Worm (Caenorhabditis elegans): ENCODE measurements around the gene mppb-1.

Gene mppb-1

ce11 chrIV:9074244-9074723, at the start of gene mppb-1:
mppb-1 (plus strand) TSS chrIV:9074673.
- TF ChIP-seq nhr-28 (tag; optimal IDR thresholded peaks at IDR 0.05), result no peak
- peak; percentile 42 for TF ChIP-seq hmg-11 (tag; optimal IDR thresholded peaks at IDR 0.05)
- no peak for TF ChIP-seq zag-1 (tag; optimal IDR thresholded peaks at IDR 0.05)
- TF ChIP-seq elt-1 (tag; optimal IDR thresholded peaks at IDR 0.05), result no peak
- TF ChIP-seq fos-1 (tag; optimal IDR thresholded peaks at IDR 0.05), result no peak
- no peak for TF ChIP-seq aly-2 (tag; optimal IDR thresholded peaks at IDR 0.05)
- peak; percentile 35 for TF ChIP-seq elt-2 (tag; optimal IDR thresholded peaks at IDR 0.05)
- TF ChIP-seq pqm-1 (tag; optimal IDR thresholded peaks at IDR 0.05), result peak; percentile 9
- peak; percentile 29 for TF ChIP-seq jun-1 (tag; optimal IDR thresholded peaks at IDR 0.05)
- peak; percentile 80 for TF ChIP-seq nhr-25 (tag; optimal IDR thresholded peaks at IDR 0.05)
- no peak for TF ChIP-seq unc-39 (tag; optimal IDR thresholded peaks at IDR 0.05)
- no peak for TF ChIP-seq egl-27 (tag; optimal IDR thresholded peaks at IDR 0.05)
- TF ChIP-seq ztf-4 (tag; optimal IDR thresholded peaks at IDR 0.05), result no peak
- TF ChIP-seq lsy-12 (tag; optimal IDR thresholded peaks at IDR 0.05), result peak; percentile 64
- no peak for TF ChIP-seq ama-1 (optimal IDR thresholded peaks at IDR 0.05)
- TF ChIP-seq nhr-237 (tag; optimal IDR thresholded peaks at IDR 0.05), result no peak
- peak; percentile 86 for TF ChIP-seq nhr-23 (tag; optimal IDR thresholded peaks at IDR 0.05)
- TF ChIP-seq nhr-12 (tag; optimal IDR thresholded peaks at IDR 0.05), result no peak
- TF ChIP-seq nfya-1 (tag; optimal IDR thresholded peaks at IDR 0.05; ENCODE audit: insufficient read depth), result peak; percentile 80
- peak; percentile 71 for TF ChIP-seq fkh-10 (GFP tag; optimal IDR thresholded peaks at IDR 0.05)
- TF ChIP-seq skn-1 (tag; optimal IDR thresholded peaks at IDR 0.05), result no peak
- no peak for TF ChIP-seq ceh-16 (tag; optimal IDR thresholded peaks at IDR 0.05)
- TF ChIP-seq R02D3.7 (tag; optimal IDR thresholded peaks at IDR 0.05), result peak; percentile 54
- TF ChIP-seq nhr-76 (tag; optimal IDR thresholded peaks at IDR 0.05), result no peak
- peak; percentile 78 for TF ChIP-seq snpc-4 (tag; optimal IDR thresholded peaks at IDR 0.05)
- TF ChIP-seq nhr-43 (tag; optimal IDR thresholded peaks at IDR 0.05; ENCODE audit: poor library complexity, severe bottlenecking), result peak; percentile 96
- no peak for TF ChIP-seq nhr-11 (tag; optimal IDR thresholded peaks at IDR 0.05)
- TF ChIP-seq unc-62 (GFP tag; optimal IDR thresholded peaks at IDR 0.05), result no peak
- no peak for TF ChIP-seq ceh-82 (tag; optimal IDR thresholded peaks at IDR 0.05)
- TF ChIP-seq lin-15B (tag; optimal IDR thresholded peaks at IDR 0.05), result peak; percentile 72
- no peak for TF ChIP-seq ceh-9 (tag; optimal IDR thresholded peaks at IDR 0.05)
- TF ChIP-seq pha-4 (tag; optimal IDR thresholded peaks at IDR 0.05), result peak; percentile 79
- no peak for TF ChIP-seq nhr-67 (tag; optimal IDR thresholded peaks at IDR 0.05)
- peak; percentile 64 for TF ChIP-seq lin-39 (tag; optimal IDR thresholded peaks at IDR 0.05)

- TF ChIP-seq ceh-9 (tag; optimal IDR thresholded peaks at IDR 0.05) (no peak), pha-4 (tag; optimal IDR thresholded peaks at IDR 0.05) (peak; percentile 90), nfya-1 (tag; optimal IDR thresholded peaks at IDR 0.05; ENCODE audit: insufficient read depth) (peak; percentile 50)
These were observed 41.9 kb upstream of the mppb-1 start, which contains the start of gene C53D6.6 for ce11 chrIV:9032550-9032949. C53D6.6 (minus strand) TSS chrIV:9032667.

ce11 chrIV:9034340-9034739, 40.1 kb upstream of the mppb-1 start, which contains the start of gene C53D6.10:
C53D6.10 (minus strand) TSS chrIV:9034440.
- TF ChIP-seq ztf-4 (tag; optimal IDR thresholded peaks at IDR 0.05) (no peak), nhr-67 (tag; optimal IDR thresholded peaks at IDR 0.05) (no peak), aly-2 (tag; optimal IDR thresholded peaks at IDR 0.05) (no peak), ceh-82 (tag; optimal IDR thresholded peaks at IDR 0.05) (no peak), nhr-76 (tag; optimal IDR thresholded peaks at IDR 0.05) (no peak), nhr-43 (tag; optimal IDR thresholded peaks at IDR 0.05; ENCODE audit: poor library complexity, severe bottlenecking) (no peak), mdl-1 (tag; optimal IDR thresholded peaks at IDR 0.05) (no peak), fkh-10 (GFP tag; optimal IDR thresholded peaks at IDR 0.05) (no peak), zag-1 (tag; optimal IDR thresholded peaks at IDR 0.05) (no peak), unc-62 (GFP tag; optimal IDR thresholded peaks at IDR 0.05) (no peak)

ce11 chrIV:9037063-9037462, 37.4 kb upstream of the mppb-1 start, which contains the start of gene C53D6.7:
C53D6.7 (minus strand) TSS chrIV:9037163.
- TF ChIP-seq daf-12 (tag; optimal IDR thresholded peaks at IDR 0.05) (no peak), nfya-1 (tag; optimal IDR thresholded peaks at IDR 0.05; ENCODE audit: insufficient read depth) (no peak), unc-62 (GFP tag; optimal IDR thresholded peaks at IDR 0.05) (no peak), sea-2 (GFP tag; optimal IDR thresholded peaks at IDR 0.05) (no peak), nhr-237 (tag; optimal IDR thresholded peaks at IDR 0.05) (no peak), nhr-25 (tag; optimal IDR thresholded peaks at IDR 0.05) (no peak), hmg-11 (tag; optimal IDR thresholded peaks at IDR 0.05) (no peak), egl-27 (tag; optimal IDR thresholded peaks at IDR 0.05) (no peak), mml-1 (tag; optimal IDR thresholded peaks at IDR 0.05) (no peak), nhr-11 (tag; optimal IDR thresholded peaks at IDR 0.05) (no peak)
